Fruit fly (Drosophila melanogaster): ENCODE results near the gene CG15005.

- TF ChIP-seq ovo (GFP tag; optimal IDR thresholded peaks at IDR 0.05) (no peak), CG5204 (GFP tag; optimal IDR thresholded peaks at IDR 0.05) (peak; percentile 17), kay (GFP tag; ENCODE audit: borderline replicate concordance) (peak; percentile 93), Mnt (GFP tag; optimal IDR thresholded peaks at IDR 0.05) (peak; percentile 60), toe (GFP tag; optimal IDR thresholded peaks at IDR 0.05) (peak; percentile 48), cnc (optimal IDR thresholded peaks at IDR 0.05) (no peak), pad (GFP tag; optimal IDR thresholded peaks at IDR 0.05) (peak; percentile 8)
Measured at dm6 chr3L:4169957-4170651, 34.0 kb downstream of the CG15005 start, which contains the start of gene Ero1L.
